Worm (Caenorhabditis elegans) whole organism, L1 larva: ENCODE results near the gene delm-1.

Source experiments
- C34B4.2 ChIP-seq: sonication (generic microtip); optimal IDR thresholded peaks from 2 replicates; lab custom pipeline; 2017; ENCODE audit warnings: mild to moderate bottlenecking, missing genetic modification characterization, missing compliant biosample characterization
- aly-2 ChIP-seq: fragments of 150-350 bp; optimal IDR thresholded peaks from 2 replicates; lab custom pipeline; 2014; ENCODE audit warnings: missing biosample characterization, missing genetic modification characterization
- blmp-1 ChIP-seq: fragments of 150-350 bp; optimal IDR thresholded peaks from 2 replicates; lab custom pipeline; 2014; ENCODE audit warnings: missing biosample characterization, missing genetic modification characterization
- ceh-82 ChIP-seq, 3 experiments: fragments of 150-350 bp in 1 of 3; sonication (generic microtip) in 2 of 3; optimal IDR thresholded peaks; 2 replicates each; lab custom pipeline; 2014 to 2017; ENCODE audit warnings: missing biosample characterization in 3 of 3, missing genetic modification characterization in 3 of 3
- ceh-90 ChIP-seq: sonication (generic microtip); optimal IDR thresholded peaks from 2 replicates; lab custom pipeline; 2016; ENCODE audit warnings: missing genetic modification characterization, missing compliant biosample characterization
- efl-1 ChIP-seq, 4 experiments: fragments of 150-350 bp; optimal IDR thresholded peaks in 3 of 4; peaks in 1 of 4; 1 replicate in 1 of 4; 2 replicates in 3 of 4; lab custom pipeline; 2014; ENCODE audit warnings: missing biosample characterization in 2 of 4, missing genetic modification characterization in 2 of 4, missing genetic modification reagents in 2 of 4
- egl-27 ChIP-seq, 2 experiments: fragments of 150-350 bp in 1 of 2; sonication (generic microtip); optimal IDR thresholded peaks; 3 replicates each; lab custom pipeline; 2017 to 2018; ENCODE audit warnings: missing biosample characterization in 2 of 2, missing genetic modification characterization in 2 of 2, missing genetic modification reagents in 2 of 2
- elt-2 ChIP-seq: sonication (generic microtip); optimal IDR thresholded peaks from 2 replicates; lab custom pipeline; 2016; ENCODE audit warnings: missing genetic modification characterization, mild to moderate bottlenecking, inconsistent platforms, missing compliant biosample characterization, missing genetic modification reagents
- fkh-10 ChIP-seq: sonication (generic microtip); optimal IDR thresholded peaks from 2 replicates; lab custom pipeline; 2017; ENCODE audit warnings: missing biosample characterization, missing genetic modification reagents, missing genetic modification characterization
- fos-1 ChIP-seq: fragments of 150-350 bp; optimal IDR thresholded peaks from 2 replicates; lab custom pipeline; 2014; ENCODE audit warnings: missing biosample characterization, missing genetic modification characterization
- hlh-4 ChIP-seq: sonication (generic microtip); optimal IDR thresholded peaks from 2 replicates; lab custom pipeline; 2016; ENCODE audit warnings: mild to moderate bottlenecking, missing genetic modification characterization, missing compliant biosample characterization
- isw-1 ChIP-seq: fragments of 200-800 bp; sonication (Bioruptor generic); IDR thresholded peaks from 2 replicates; pipeline ENCODE4 v1.3.6; 2022; ENCODE audit warnings: missing genetic modification characterization, missing compliant biosample characterization
- jun-1 ChIP-seq: fragments of 150-350 bp; optimal IDR thresholded peaks from 2 replicates; lab custom pipeline; 2014; ENCODE audit warnings: missing biosample characterization, missing genetic modification reagents, missing genetic modification characterization
- lin-13 ChIP-seq: fragments of 150-350 bp; optimal IDR thresholded peaks from 2 replicates; lab custom pipeline; 2014; ENCODE audit warnings: missing biosample characterization, missing genetic modification reagents, missing genetic modification characterization
- lin-15B ChIP-seq: fragments of 150-350 bp; sonication (generic microtip); optimal IDR thresholded peaks from 3 replicates; lab custom pipeline; 2014; ENCODE audit warnings: missing biosample characterization, missing genetic modification characterization
- lsy-2 ChIP-seq, 2 experiments: fragments of 150-350 bp; optimal IDR thresholded peaks; 2 replicates each; lab custom pipeline; 2014; ENCODE audit warnings: missing biosample characterization in 2 of 2, missing genetic modification characterization in 2 of 2
- mab-9 ChIP-seq: fragments of 200-800 bp; sonication (Bioruptor generic); IDR thresholded peaks from 2 replicates; pipeline ENCODE4 v1.3.6; 2022; ENCODE audit warnings: missing genetic modification reagents, missing genetic modification characterization, missing compliant biosample characterization
- mdl-1 ChIP-seq, 2 experiments: fragments of 150-350 bp; optimal IDR thresholded peaks; 2 replicates each; lab custom pipeline; 2014 to 2017; ENCODE audit warnings: missing biosample characterization in 2 of 2, missing genetic modification characterization in 2 of 2, inconsistent platforms in 1 of 2
- mef-2 ChIP-seq: fragments of 150-350 bp; optimal IDR thresholded peaks from 2 replicates; lab custom pipeline; 2014; ENCODE audit warnings: missing biosample characterization, missing genetic modification characterization
- nhr-11 ChIP-seq: fragments of 150-350 bp; optimal IDR thresholded peaks from 2 replicates; lab custom pipeline; 2014; ENCODE audit warnings: missing biosample characterization, missing genetic modification characterization
- nhr-237 ChIP-seq: fragments of 150-350 bp; optimal IDR thresholded peaks from 2 replicates; lab custom pipeline; 2014; ENCODE audit warnings: missing biosample characterization, missing genetic modification characterization
- nhr-76 ChIP-seq: sonication (generic microtip); optimal IDR thresholded peaks from 2 replicates; lab custom pipeline; 2017; ENCODE audit warnings: missing biosample characterization, missing genetic modification characterization
- nhr-85 ChIP-seq: sonication (generic microtip); peaks from one replicate; lab custom pipeline; 2016; ENCODE audit warnings: missing genetic modification characterization, inconsistent platforms, missing compliant biosample characterization
- pag-3 ChIP-seq: sonication (generic microtip); optimal IDR thresholded peaks from 2 replicates; lab custom pipeline; 2017; ENCODE audit warnings: missing genetic modification characterization, mild to moderate bottlenecking, missing compliant biosample characterization, antibody characterized with exemption, borderline replicate concordance; ENCODE audit not compliant: insufficient read depth
- pax-3 ChIP-seq: fragments of 200-800 bp; sonication (Bioruptor generic); optimal IDR thresholded peaks from 2 replicates; lab custom pipeline; 2018; ENCODE audit warnings: mild to moderate bottlenecking, missing genetic modification characterization, moderate library complexity, missing compliant biosample characterization
- rnt-1 ChIP-seq: sonication (generic microtip); optimal IDR thresholded peaks from 2 replicates; lab custom pipeline; 2016; ENCODE audit warnings: mild to moderate bottlenecking, missing genetic modification characterization, moderate library complexity, missing compliant biosample characterization
- sup-37 ChIP-seq: fragments of 200-800 bp; sonication (Bioruptor generic); optimal IDR thresholded peaks from 2 replicates; lab custom pipeline; 2018; ENCODE audit warnings: mild to moderate bottlenecking, missing genetic modification characterization, missing compliant biosample characterization
- tbx-2 ChIP-seq: sonication (generic microtip); optimal IDR thresholded peaks from 2 replicates; lab custom pipeline; 2016; ENCODE audit warnings: missing genetic modification characterization, missing compliant biosample characterization
- unc-30 ChIP-seq: sonication (generic microtip); optimal IDR thresholded peaks from 2 replicates; lab custom pipeline; 2017; ENCODE audit warnings: missing biosample characterization, missing genetic modification characterization
- unc-62 ChIP-seq: fragments of 150-350 bp; optimal IDR thresholded peaks from 2 replicates; lab custom pipeline; 2014; ENCODE audit warnings: missing biosample characterization, missing genetic modification reagents, missing genetic modification characterization
- unc-86 ChIP-seq: sonication (generic microtip); optimal IDR thresholded peaks from 2 replicates; lab custom pipeline; 2016; ENCODE audit warnings: missing genetic modification characterization, missing compliant biosample characterization
- unc-98 ChIP-seq: fragments of 200-800 bp; sonication (Bioruptor generic); IDR thresholded peaks from 2 replicates; pipeline ENCODE4 v1.3.6; 2022; ENCODE audit warnings: missing genetic modification characterization, missing compliant biosample characterization
- xbp-1 ChIP-seq: sonication (generic microtip); optimal IDR thresholded peaks from 2 replicates; lab custom pipeline; 2016; ENCODE audit warnings: missing genetic modification characterization, missing compliant biosample characterization
- zip-4 ChIP-seq: fragments of 200-800 bp; sonication (Bioruptor generic); optimal IDR thresholded peaks from 2 replicates; lab custom pipeline; 2018; ENCODE audit warnings: mild to moderate bottlenecking, missing genetic modification characterization, moderate library complexity, missing compliant biosample characterization

The delm-1 gene

ce11 chrIV:9118348-9118747 is 16.9 kb downstream of the delm-1 start:
- TF ChIP-seq fkh-10 (GFP tag; lab: Kevin White, UChicago) (no peak), zip-4 (GFP tag; lab: Kevin White, UChicago) (no peak), mef-2 (no peak), efl-1 (optimal IDR thresholded peaks at IDR 0.05; lab: Kevin White, UChicago) (no peak), efl-1 (GFP tag; optimal IDR thresholded peaks at IDR 0.05 in 1 of 2; lab: Kevin White, UChicago) (peak in 1 of 2 experiments; percentile 42), blmp-1 (tag; lab: Kevin White, UChicago) (no peak), isw-1 (GFP tag; lab: Robert Waterston, UW) (no peak), elt-2 (tag; lab: Kevin White, UChicago) (peak; percentile 41), unc-86 (tag; lab: Kevin White, UChicago) (no peak)
- TF ChIP-seq, all 84 proteins: peak for 2

ce11 chrIV:9117700-9118099 is 17.6 kb downstream of the delm-1 start:
- TF ChIP-seq unc-62 (GFP tag; lab: Kevin White, UChicago) (no peak), efl-1 (optimal IDR thresholded peaks at IDR 0.05; lab: Kevin White, UChicago) (no peak), efl-1 (GFP tag; optimal IDR thresholded peaks at IDR 0.05 in 1 of 2; lab: Kevin White, UChicago) (no peak), C34B4.2 (no peak), fos-1 (no peak), tbx-2 (tag; lab: Kevin White, UChicago) (no peak), lin-15B (no peak), rnt-1 (no peak), hlh-4 (tag; lab: Kevin White, UChicago) (no peak), zip-4 (GFP tag; lab: Kevin White, UChicago) (no peak), mdl-1 (tag; optimal IDR thresholded peaks at IDR 0.05; lab: Kevin White, UChicago) (no peak), unc-30 (tag; lab: Kevin White, UChicago) (no peak), pax-3 (tag; lab: Kevin White, UChicago) (no peak), sup-37 (GFP tag; lab: Kevin White, UChicago) (no peak)

DNA sequence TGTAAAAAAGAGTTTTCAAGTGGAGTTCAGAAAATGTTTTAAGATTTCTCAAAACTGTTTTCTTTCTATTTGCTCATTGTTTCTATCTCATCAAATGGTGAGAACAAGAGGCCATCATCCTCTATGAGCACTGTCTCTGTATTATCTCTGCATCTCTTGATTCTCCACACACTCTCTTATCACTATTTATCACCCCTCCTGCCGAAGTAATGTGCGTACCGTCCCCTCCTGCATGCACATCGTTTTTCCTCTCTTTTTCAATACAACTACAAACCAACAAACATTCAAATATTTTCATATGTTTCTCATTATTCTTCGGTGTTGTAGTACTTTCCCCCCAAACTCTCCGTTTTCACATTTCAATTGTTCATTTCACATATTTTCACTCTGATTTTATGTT is 18.8 kb downstream of the delm-1 start:
- TF ChIP-seq efl-1 (optimal IDR thresholded peaks at IDR 0.05; lab: Kevin White, UChicago), result no peak
- TF ChIP-seq efl-1 (GFP tag; optimal IDR thresholded peaks at IDR 0.05 in 1 of 2; lab: Kevin White, UChicago), result peak in 1 of 2 experiments; percentile 46
- TF ChIP-seq elt-2 (tag; lab: Kevin White, UChicago), result peak; percentile 46
- TF ChIP-seq nhr-237 (tag; lab: Kevin White, UChicago), result no peak
- no peak for TF ChIP-seq egl-27 (tag; optimal IDR thresholded peaks at IDR 0.05; lab: Kevin White, UChicago)
- TF ChIP-seq unc-98 (GFP tag; lab: Robert Waterston, UW), result no peak
- no peak for TF ChIP-seq hlh-4 (tag; lab: Kevin White, UChicago)
- TF ChIP-seq ceh-82 (tag; optimal IDR thresholded peaks at IDR 0.05; lab: Kevin White, UChicago), result no peak
- no peak for TF ChIP-seq ceh-90 (tag; lab: Kevin White, UChicago)

ce11 chrIV:9114078-9114477 is 21.2 kb downstream of the delm-1 start:
- no peak for TF ChIP-seq lsy-2 (tag; optimal IDR thresholded peaks at IDR 0.05; lab: Kevin White, UChicago)
- no peak for TF ChIP-seq egl-27 (tag; optimal IDR thresholded peaks at IDR 0.05; lab: Kevin White, UChicago)
- no peak for TF ChIP-seq pag-3 (tag; lab: Kevin White, UChicago)
- TF ChIP-seq nhr-11 (tag; lab: Kevin White, UChicago), result no peak
- no peak for TF ChIP-seq mab-9 (GFP tag; lab: Robert Waterston, UW)
- TF ChIP-seq lin-13, result no peak
- no peak for TF ChIP-seq fos-1
- no peak for TF ChIP-seq xbp-1 (tag; lab: Kevin White, UChicago)
- TF ChIP-seq nhr-85 (tag; lab: Kevin White, UChicago), result no peak
- no peak for TF ChIP-seq nhr-76 (tag; lab: Kevin White, UChicago)

ce11 chrIV:9112019-9112418 is 23.3 kb downstream of the delm-1 start:
- peak; percentile 62 for TF ChIP-seq elt-2 (tag; lab: Kevin White, UChicago)
- peak; percentile 95 for TF ChIP-seq blmp-1 (tag; lab: Kevin White, UChicago)
- TF ChIP-seq aly-2 (tag; lab: Kevin White, UChicago), result no peak
- peak; percentile 29 for TF ChIP-seq jun-1 (tag; lab: Kevin White, UChicago)
